Fruit fly (Drosophila melanogaster) whole organism, embryonic: ENCODE results near the gene CG3123.
A peak's percentile ranks its signal among the peaks of the same experiment; 100 is the strongest.

Experiments
- CG10321 ChIP-seq: fragments of 200-800 bp; sonication (Bioruptor generic); IDR thresholded peaks from 2 replicates; pipeline ENCODE4 v1.3.6; 2022; ENCODE audit warnings: missing biosample characterization, missing genetic modification characterization
- CG11723 ChIP-seq: fragments of 200-800 bp; sonication (Bioruptor generic); optimal IDR thresholded peaks from 2 replicates; lab custom pipeline; 2017; ENCODE audit warnings: missing biosample characterization, mild to moderate bottlenecking, missing genetic modification characterization
- CG12071 ChIP-seq: fragments of 200-800 bp; sonication (Bioruptor generic); optimal IDR thresholded peaks from 3 replicates; lab custom pipeline; 2018; ENCODE audit warnings: missing biosample characterization, mild to moderate bottlenecking, missing genetic modification characterization
- CG14965 ChIP-seq: fragments of 200-800 bp; sonication (Bioruptor generic); optimal IDR thresholded peaks from 2 replicates; lab custom pipeline; 2016; ENCODE audit warnings: missing biosample characterization, missing genetic modification characterization, borderline replicate concordance
- CG15011 ChIP-seq: fragments of 200-800 bp; sonication (Bioruptor generic); optimal IDR thresholded peaks from 3 replicates; lab custom pipeline; 2018; ENCODE audit warnings: missing biosample characterization, mild to moderate bottlenecking, missing genetic modification characterization
- CG15514 ChIP-seq: fragments of 200-800 bp; sonication (Bioruptor generic); optimal IDR thresholded peaks from 3 replicates; lab custom pipeline; 2017; ENCODE audit warnings: missing biosample characterization, missing genetic modification characterization, mild to moderate bottlenecking, moderate library complexity, missing genetic modification reagents
- CG1647 ChIP-seq: fragments of 200-800 bp; sonication (Bioruptor generic); optimal IDR thresholded peaks from 3 replicates; lab custom pipeline; 2016; ENCODE audit warnings: missing biosample characterization, missing genetic modification characterization
- CG16779 ChIP-seq: fragments of 200-800 bp; sonication (Bioruptor generic); IDR thresholded peaks from 2 replicates; pipeline ENCODE4 v1.3.6; 2022; ENCODE audit warnings: missing biosample characterization, missing genetic modification characterization
- CG17612 ChIP-seq: fragments of 200-800 bp; sonication (Bioruptor generic); IDR thresholded peaks from 2 replicates; pipeline ENCODE4 v1.3.6; 2022; ENCODE audit warnings: missing biosample characterization, missing genetic modification characterization
- CG18262 ChIP-seq: fragments of 200-800 bp; optimal IDR thresholded peaks from 3 replicates; lab custom pipeline; 2019; ENCODE audit warnings: missing biosample characterization, mild to moderate bottlenecking, missing genetic modification characterization, moderate library complexity
- CG2712 ChIP-seq: fragments of 200-800 bp; optimal IDR thresholded peaks from 3 replicates; lab custom pipeline; 2019; ENCODE audit warnings: missing biosample characterization, mild to moderate bottlenecking, missing genetic modification characterization, moderate library complexity
- CG30020 ChIP-seq: fragments of 200-800 bp; optimal IDR thresholded peaks from 2 replicates; lab custom pipeline; 2019; ENCODE audit warnings: missing biosample characterization, mild to moderate bottlenecking, missing genetic modification characterization, moderate library complexity
- CG31388 ChIP-seq: fragments of 200-800 bp; sonication (Bioruptor generic); optimal IDR thresholded peaks from 2 replicates; lab custom pipeline; 2016; ENCODE audit warnings: missing biosample characterization, missing genetic modification characterization
- CG34376 ChIP-seq: fragments of 200-800 bp; sonication (Bioruptor generic); optimal IDR thresholded peaks from 2 replicates; lab custom pipeline; 2018; ENCODE audit warnings: missing biosample characterization, mild to moderate bottlenecking, missing genetic modification characterization
- CG3995 ChIP-seq: fragments of 200-800 bp; sonication (Bioruptor generic); optimal IDR thresholded peaks from 3 replicates; lab custom pipeline; 2016; ENCODE audit warnings: missing biosample characterization, missing genetic modification characterization
- CG42726 ChIP-seq: fragments of 200-800 bp; sonication (Bioruptor generic); IDR thresholded peaks from 2 replicates; pipeline ENCODE4 v1.3.6; 2022; ENCODE audit warnings: missing biosample characterization, missing genetic modification characterization; ENCODE audit not compliant: partially characterized antibody
- CG5180 ChIP-seq: fragments of 200-800 bp; sonication (Bioruptor generic); optimal IDR thresholded peaks from 3 replicates; lab custom pipeline; 2017; ENCODE audit warnings: missing biosample characterization, missing genetic modification characterization, mild to moderate bottlenecking, moderate library complexity, missing genetic modification reagents
- CG6272 ChIP-seq: fragments of 200-800 bp; sonication (Bioruptor generic); IDR thresholded peaks from 2 replicates; pipeline ENCODE4 v1.3.6; 2022; ENCODE audit warnings: missing biosample characterization, missing genetic modification characterization
- CG6683 ChIP-seq: fragments of 200-800 bp; sonication (Bioruptor generic); optimal IDR thresholded peaks from 2 replicates; lab custom pipeline; 2017; ENCODE audit warnings: missing biosample characterization, mild to moderate bottlenecking, missing genetic modification characterization, missing genetic modification reagents
- CG6765 ChIP-seq: fragments of 200-800 bp; sonication (Bioruptor generic); optimal IDR thresholded peaks from 3 replicates; lab custom pipeline; 2017; ENCODE audit warnings: missing biosample characterization, mild to moderate bottlenecking, missing genetic modification characterization
- CG6813 ChIP-seq: fragments of 200-800 bp; sonication (Bioruptor generic); optimal IDR thresholded peaks from 2 replicates; lab custom pipeline; 2017; ENCODE audit warnings: missing biosample characterization, missing genetic modification characterization, mild to moderate bottlenecking, moderate library complexity, missing genetic modification reagents
- CG9876 ChIP-seq: fragments of 200-800 bp; sonication (Bioruptor generic); optimal IDR thresholded peaks from 2 replicates; lab custom pipeline; 2016; ENCODE audit warnings: missing biosample characterization, missing genetic modification characterization
- CG9932 ChIP-seq: fragments of 200-800 bp; sonication (Bioruptor generic); IDR thresholded peaks from 2 replicates; pipeline ENCODE4 v1.3.6; 2022; ENCODE audit warnings: missing biosample characterization, missing genetic modification characterization
- Dek ChIP-seq: fragments of 200-800 bp; sonication (Bioruptor generic); optimal IDR thresholded peaks from 3 replicates; lab custom pipeline; 2019; ENCODE audit warnings: missing biosample characterization, mild to moderate bottlenecking, missing genetic modification characterization, moderate library complexity
- HHEX ChIP-seq: fragments of 200-800 bp; sonication (Bioruptor generic); optimal IDR thresholded peaks from 3 replicates; lab custom pipeline; 2017; ENCODE audit warnings: missing biosample characterization, mild to moderate bottlenecking, missing genetic modification characterization, missing genetic modification reagents
- HmgZ ChIP-seq: fragments of 200-800 bp; sonication (Bioruptor generic); optimal IDR thresholded peaks from 2 replicates; lab custom pipeline; 2018; ENCODE audit warnings: missing biosample characterization, mild to moderate bottlenecking, missing genetic modification characterization
- Hmx ChIP-seq: fragments of 200-800 bp; sonication (Bioruptor generic); optimal IDR thresholded peaks from 2 replicates; lab custom pipeline; 2016; ENCODE audit warnings: missing biosample characterization, missing genetic modification characterization
- Jarid2 ChIP-seq: fragments of 200-800 bp; sonication (Bioruptor generic); optimal IDR thresholded peaks from 3 replicates; lab custom pipeline; 2017; ENCODE audit warnings: mild to moderate bottlenecking, missing biosample characterization, missing genetic modification reagents, missing genetic modification characterization
- abd-A ChIP-seq: fragments of 200-800 bp; sonication (Bioruptor generic); optimal IDR thresholded peaks from 3 replicates; lab custom pipeline; 2019; ENCODE audit warnings: missing biosample characterization, mild to moderate bottlenecking, missing genetic modification characterization, moderate library complexity
- aop ChIP-seq: fragments of 200-800 bp; sonication (Bioruptor generic); IDR thresholded peaks from 2 replicates; pipeline ENCODE4 v1.3.6; 2022; ENCODE audit warnings: missing biosample characterization, missing genetic modification characterization
- btn ChIP-seq: fragments of 200-800 bp; sonication (Bioruptor generic); optimal IDR thresholded peaks from 2 replicates; lab custom pipeline; 2016; ENCODE audit warnings: missing biosample characterization, missing genetic modification characterization
- chinmo ChIP-seq: fragments of 200-800 bp; sonication (Bioruptor generic); IDR thresholded peaks from 4 replicates; pipeline ENCODE4 v1.3.6; 2022; ENCODE audit warnings: missing biosample characterization, missing genetic modification characterization; ENCODE audit not compliant: partially characterized antibody
- crol ChIP-seq: fragments of 200-800 bp; sonication (Bioruptor generic); IDR thresholded peaks from 2 replicates; pipeline ENCODE4 v1.3.6; 2022; ENCODE audit warnings: missing biosample characterization, missing genetic modification characterization
- fd3F ChIP-seq: fragments of 200-800 bp; sonication (Bioruptor generic); optimal IDR thresholded peaks from 2 replicates; lab custom pipeline; 2018; ENCODE audit warnings: missing biosample characterization, mild to moderate bottlenecking, missing genetic modification characterization, moderate library complexity
- grau ChIP-seq: fragments of 200-800 bp; optimal IDR thresholded peaks from 3 replicates; lab custom pipeline; 2019; ENCODE audit warnings: missing biosample characterization, mild to moderate bottlenecking, missing genetic modification characterization, moderate library complexity
- grn ChIP-seq: fragments of 200-800 bp; sonication (Bioruptor generic); optimal IDR thresholded peaks from 3 replicates; lab custom pipeline; 2017; ENCODE audit warnings: missing biosample characterization, missing genetic modification characterization
- hb ChIP-seq: fragments of 200-800 bp; sonication (Bioruptor generic); IDR thresholded peaks from 3 replicates; pipeline ENCODE4 v1.3.6; 2022; ENCODE audit warnings: missing biosample characterization, missing genetic modification characterization; ENCODE audit not compliant: partially characterized antibody
- hbn ChIP-seq: fragments of 200-800 bp; sonication (Bioruptor generic); IDR thresholded peaks from 2 replicates; pipeline ENCODE4 v1.3.6; 2022; ENCODE audit warnings: missing biosample characterization, missing genetic modification characterization; ENCODE audit not compliant: partially characterized antibody
- kay ChIP-seq: fragments of 200-800 bp; sonication (Bioruptor generic); optimal IDR thresholded peaks from 2 replicates; lab custom pipeline; 2016; ENCODE audit warnings: missing biosample characterization, missing genetic modification characterization
- nerfin-2 ChIP-seq: fragments of 200-800 bp; sonication (Bioruptor generic); IDR thresholded peaks from 2 replicates; pipeline ENCODE4 v1.3.6; 2022; ENCODE audit warnings: missing biosample characterization, missing genetic modification characterization; ENCODE audit not compliant: partially characterized antibody
- odd ChIP-seq: fragments of 200-800 bp; sonication (Bioruptor generic); optimal IDR thresholded peaks from 2 replicates; lab custom pipeline; 2017; ENCODE audit warnings: missing biosample characterization, mild to moderate bottlenecking, missing genetic modification characterization
- p53 ChIP-seq: fragments of 200-800 bp; sonication (Bioruptor generic); optimal IDR thresholded peaks from 2 replicates; lab custom pipeline; 2016; ENCODE audit warnings: missing biosample characterization, missing genetic modification characterization
- pnt ChIP-seq: fragments of 200-800 bp; sonication (Bioruptor generic); optimal IDR thresholded peaks from 3 replicates; lab custom pipeline; 2016; ENCODE audit warnings: missing biosample characterization, missing genetic modification characterization
- sim ChIP-seq: fragments of 200-800 bp; sonication (Bioruptor generic); IDR thresholded peaks from 2 replicates; pipeline ENCODE4 v1.3.6; 2022; ENCODE audit warnings: missing biosample characterization, missing genetic modification characterization
- slp2 ChIP-seq: fragments of 200-800 bp; sonication (Bioruptor generic); optimal IDR thresholded peaks from 2 replicates; lab custom pipeline; 2016; ENCODE audit warnings: missing biosample characterization, missing genetic modification characterization
- sr ChIP-seq: fragments of 200-800 bp; sonication (Bioruptor generic); IDR thresholded peaks from 3 replicates; pipeline ENCODE4 v1.3.6; 2022; ENCODE audit warnings: missing biosample characterization, missing genetic modification characterization
- tio ChIP-seq: fragments of 200-800 bp; sonication (Bioruptor generic); optimal IDR thresholded peaks from 2 replicates; lab custom pipeline; 2017; ENCODE audit warnings: missing biosample characterization, missing genetic modification characterization, inconsistent platforms
- tx ChIP-seq: fragments of 200-800 bp; sonication (Bioruptor generic); optimal IDR thresholded peaks from 2 replicates; lab custom pipeline; 2016; ENCODE audit warnings: missing biosample characterization, missing genetic modification characterization
- yki ChIP-seq: fragments of >200 bp; optimal IDR thresholded peaks from 3 replicates; lab custom pipeline; 2018
- z ChIP-seq: fragments of 200-800 bp; sonication (Bioruptor generic); IDR thresholded peaks from 3 replicates; pipeline ENCODE4 v1.3.6; 2022; ENCODE audit warnings: missing biosample characterization, missing genetic modification characterization

Gene CG3123

DNA sequence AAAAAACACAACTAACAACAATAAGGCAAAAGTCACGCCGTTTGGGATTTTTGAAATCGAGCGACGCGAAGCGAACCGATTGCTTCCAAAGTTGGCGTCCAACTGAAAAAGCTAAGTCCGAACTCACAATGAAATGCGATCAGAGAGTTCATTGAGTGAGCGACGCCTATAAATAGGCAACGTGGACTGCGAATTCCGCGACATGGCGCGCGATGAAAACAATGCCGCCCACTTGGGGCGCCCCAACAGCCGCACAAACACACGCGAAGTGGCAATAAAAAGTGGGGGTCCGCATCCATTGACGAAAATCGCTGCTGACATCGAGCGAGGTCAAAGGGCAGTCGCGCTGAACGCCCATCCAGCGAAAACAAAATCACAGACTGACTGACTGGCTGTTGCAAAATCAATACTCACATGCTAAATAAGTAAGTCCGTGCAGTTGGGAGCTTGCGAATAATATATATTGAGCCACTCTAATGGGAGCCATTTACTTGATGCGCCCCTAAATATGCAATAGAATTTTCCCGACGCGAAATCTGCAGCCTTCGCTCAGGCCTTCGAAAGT, 30.0 kb upstream of the CG3123 start (continued):
- 0 out of 3 replicates have a peak, but pooled peaks have one; percentile 39 for TF ChIP-seq z (GFP tag; lab: Robert Waterston, UW)
- no peak for TF ChIP-seq CG2712
- TF ChIP-seq odd (GFP tag; lab: Kevin White, UChicago) = no peak
- TF ChIP-seq HmgZ (tag; lab: Kevin White, UChicago) = no peak
- no peak for TF ChIP-seq HHEX
- TF ChIP-seq CG34376 (GFP tag; lab: Kevin White, UChicago) = no peak
- no peak for TF ChIP-seq fd3F
- no peak for TF ChIP-seq CG3995 (GFP tag; lab: Kevin White, UChicago)
- no peak for TF ChIP-seq hbn (GFP tag; lab: Robert Waterston, UW)
- no peak for TF ChIP-seq CG10321 (GFP tag; lab: Robert Waterston, UW)
- TF ChIP-seq CG6683 (GFP tag; lab: Kevin White, UChicago) = no peak
- TF ChIP-seq CG6765 (GFP tag; lab: Kevin White, UChicago) = no peak
- TF ChIP-seq CG11723 (GFP tag; lab: Kevin White, UChicago) = no peak
- no peak for TF ChIP-seq tx
- no peak for TF ChIP-seq CG6813 (GFP tag; lab: Kevin White, UChicago)
- no peak for TF ChIP-seq kay (GFP tag; lab: Kevin White, UChicago)
- no peak for TF ChIP-seq CG17612 (GFP tag; lab: Robert Waterston, UW)
- TF ChIP-seq CG30020 (tag; lab: Kevin White, UChicago) = no peak
- no peak for TF ChIP-seq Hmx
- TF ChIP-seq grn (GFP tag; lab: Kevin White, UChicago) = no peak
- TF ChIP-seq CG31388 = no peak
- TF ChIP-seq yki = no peak
- no peak for TF ChIP-seq slp2
- TF ChIP-seq CG12071 = no peak
- no peak for TF ChIP-seq grau
- TF ChIP-seq pnt (GFP tag; lab: Kevin White, UChicago) = no peak
- no peak for TF ChIP-seq CG9932 (GFP tag; lab: Robert Waterston, UW)
- peak; percentile 59 for TF ChIP-seq Jarid2 (GFP tag; lab: Kevin White, UChicago)
- no peak for TF ChIP-seq CG16779
- TF ChIP-seq p53 (GFP tag; lab: Kevin White, UChicago) = no peak
- peak; percentile 59; the same call in 1 of the 2 replicates for TF ChIP-seq sim
- TF ChIP-seq sr = 0 out of 3 replicates have a peak, but pooled peaks have one; percentile 3
- no peak for TF ChIP-seq CG14965 (GFP tag; lab: Kevin White, UChicago)
- peak; percentile 81 for TF ChIP-seq CG15514 (GFP tag; lab: Kevin White, UChicago)
- TF ChIP-seq chinmo = peak; percentile 77; the same call in 2 of the 4 replicates
- TF ChIP-seq CG42726 = 0 out of 2 replicates have a peak, but pooled peaks have one; percentile 10
- TF ChIP-seq abd-A (tag; lab: Kevin White, UChicago) = no peak
- peak; percentile 50 for TF ChIP-seq CG5180 (GFP tag; lab: Kevin White, UChicago)
- no peak for TF ChIP-seq CG9876 (GFP tag; lab: Kevin White, UChicago)
- no peak for TF ChIP-seq btn
- TF ChIP-seq tio (GFP tag; lab: Kevin White, UChicago) = no peak
- no peak for TF ChIP-seq CG15011 (GFP tag; lab: Kevin White, UChicago)
- no peak for TF ChIP-seq aop
- no peak for TF ChIP-seq Dek (tag; lab: Kevin White, UChicago)
- no peak for TF ChIP-seq hb (GFP tag; lab: Robert Waterston, UW)
- TF ChIP-seq CG6272 (GFP tag; lab: Robert Waterston, UW) = no peak
- no peak for TF ChIP-seq CG1647 (GFP tag; lab: Kevin White, UChicago)
- TF ChIP-seq CG18262 (tag; lab: Kevin White, UChicago) = no peak
- no peak for TF ChIP-seq nerfin-2
- no peak for TF ChIP-seq crol (GFP tag; lab: Robert Waterston, UW)
